Worm (Caenorhabditis elegans) whole organism, midembryonic: ENCODE data around the gene F47G3.1.

Source experiments
- cog-1 ChIP-seq: sonication (generic microtip); optimal IDR thresholded peaks from 2 replicates; lab custom pipeline; 2016; ENCODE audit warnings: missing genetic modification characterization, missing compliant biosample characterization
- med-1 ChIP-seq: sonication (generic microtip); optimal IDR thresholded peaks from 2 replicates; lab custom pipeline; 2017; ENCODE audit warnings: missing genetic modification characterization, mild to moderate bottlenecking, missing compliant biosample characterization, antibody characterized with exemption, missing genetic modification reagents; ENCODE audit not compliant: insufficient read depth
- ztf-23 ChIP-seq: fragments of 200-800 bp; sonication (Bioruptor generic); IDR thresholded peaks from 2 replicates; pipeline ENCODE4 v1.3.6; 2022; ENCODE audit warnings: missing genetic modification reagents, missing genetic modification characterization, missing compliant biosample characterization

DNA sequence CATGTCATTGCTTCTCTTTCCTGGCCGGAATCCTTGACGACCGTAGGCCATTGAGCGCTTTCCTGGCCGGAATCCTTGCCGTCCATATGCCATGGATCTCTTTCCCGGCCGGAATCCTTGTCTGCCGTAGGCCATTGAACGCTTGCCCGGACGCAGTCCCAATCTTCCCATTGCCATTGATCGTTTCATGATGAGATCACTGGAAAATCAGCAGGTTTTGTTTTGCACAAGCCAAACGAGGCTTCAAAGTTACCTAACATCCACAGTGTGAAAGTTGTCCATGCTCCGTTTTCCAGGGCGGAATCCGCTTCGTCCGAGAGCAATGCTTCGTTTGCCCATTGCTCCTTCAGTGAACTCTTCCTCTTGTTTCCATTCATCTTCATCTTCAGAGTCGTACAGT is 41.4 kb upstream of the F47G3.1 start:
- TF ChIP-seq ztf-23 (GFP tag; lab: Robert Waterston, UW) (no peak), med-1 (GFP tag; lab: Kevin White, UChicago) (no peak), cog-1 (no peak)
